Worm (Caenorhabditis elegans) whole organism, L1 larva: ENCODE measurements around the gene C44B7.7.

Experiments used
- C16A3.4 ChIP-seq: fragments of 150-350 bp; optimal IDR thresholded peaks from 2 replicates; lab custom pipeline; 2014; ENCODE audit warnings: missing biosample characterization, missing genetic modification characterization
- F16B12.6 ChIP-seq: fragments of 150-350 bp; optimal IDR thresholded peaks from 2 replicates; lab custom pipeline; 2014; ENCODE audit warnings: missing biosample characterization, missing genetic modification characterization
- Y116A8C.19 ChIP-seq: sonication (generic microtip); optimal IDR thresholded peaks from 2 replicates; lab custom pipeline; 2016; ENCODE audit warnings: missing compliant biosample characterization, missing genetic modification characterization, borderline replicate concordance
- aha-1 ChIP-seq: fragments of 150-350 bp; optimal IDR thresholded peaks from 2 replicates; lab custom pipeline; 2014; ENCODE audit warnings: missing biosample characterization, missing genetic modification characterization
- aly-2 ChIP-seq: fragments of 150-350 bp; optimal IDR thresholded peaks from 2 replicates; lab custom pipeline; 2014; ENCODE audit warnings: missing biosample characterization, missing genetic modification characterization
- ama-1 ChIP-seq: fragments of 150-350 bp; optimal IDR thresholded peaks from 2 replicates; lab custom pipeline; 2014
- blmp-1 ChIP-seq: fragments of 150-350 bp; optimal IDR thresholded peaks from 2 replicates; lab custom pipeline; 2014; ENCODE audit warnings: missing biosample characterization, missing genetic modification characterization
- ceh-8 ChIP-seq: fragments of 200-800 bp; sonication (Bioruptor generic); optimal IDR thresholded peaks from 2 replicates; lab custom pipeline; 2018; ENCODE audit warnings: mild to moderate bottlenecking, missing genetic modification characterization, moderate library complexity, missing compliant biosample characterization
- efl-1 ChIP-seq, 4 experiments: fragments of 150-350 bp; optimal IDR thresholded peaks in 3 of 4; peaks in 1 of 4; 1 replicate in 1 of 4; 2 replicates in 3 of 4; lab custom pipeline; 2014; ENCODE audit warnings: missing biosample characterization in 2 of 4, missing genetic modification characterization in 2 of 4, missing genetic modification reagents in 2 of 4
- efl-3 ChIP-seq: fragments of 200-800 bp; sonication (Bioruptor generic); optimal IDR thresholded peaks from 2 replicates; lab custom pipeline; 2018; ENCODE audit warnings: mild to moderate bottlenecking, missing genetic modification characterization, missing compliant biosample characterization
- egl-13 ChIP-seq: sonication (generic microtip); optimal IDR thresholded peaks from 2 replicates; lab custom pipeline; 2016; ENCODE audit warnings: missing genotype, missing genetic modification reagents, missing genetic modification characterization, missing compliant biosample characterization
- egl-27 ChIP-seq, 2 experiments: fragments of 150-350 bp in 1 of 2; sonication (generic microtip); optimal IDR thresholded peaks; 3 replicates each; lab custom pipeline; 2017 to 2018; ENCODE audit warnings: missing biosample characterization in 2 of 2, missing genetic modification characterization in 2 of 2, missing genetic modification reagents in 2 of 2
- elt-2 ChIP-seq: sonication (generic microtip); optimal IDR thresholded peaks from 2 replicates; lab custom pipeline; 2016; ENCODE audit warnings: missing genetic modification characterization, mild to moderate bottlenecking, inconsistent platforms, missing compliant biosample characterization, missing genetic modification reagents
- elt-3 ChIP-seq, 6 experiments: fragments of 150-350 bp in 1 of 6; sonication (generic microtip); optimal IDR thresholded peaks; 2 replicates each; lab custom pipeline; 2017 to 2018; ENCODE audit warnings: missing biosample characterization in 6 of 6, missing genetic modification characterization in 6 of 6, inconsistent platforms in 1 of 6
- fkh-8 ChIP-seq: sonication (generic microtip); optimal IDR thresholded peaks from 2 replicates; lab custom pipeline; 2016; ENCODE audit warnings: mild to moderate bottlenecking, missing genetic modification characterization, missing compliant biosample characterization
- hlh-17 ChIP-seq: fragments of 200-800 bp; sonication (Bioruptor generic); optimal IDR thresholded peaks from 2 replicates; lab custom pipeline; 2018; ENCODE audit warnings: missing genetic modification characterization, mild to moderate bottlenecking, missing compliant biosample characterization, moderate library complexity, borderline replicate concordance
- irx-1 ChIP-seq: sonication (generic microtip); optimal IDR thresholded peaks from 2 replicates; lab custom pipeline; 2016; ENCODE audit warnings: missing genetic modification characterization, missing compliant biosample characterization
- lin-14 ChIP-seq: fragments of 200-800 bp; sonication (Bioruptor generic); optimal IDR thresholded peaks from 2 replicates; lab custom pipeline; 2018; ENCODE audit warnings: mild to moderate bottlenecking, missing genetic modification characterization, moderate library complexity, missing compliant biosample characterization
- lin-15B ChIP-seq: fragments of 150-350 bp; sonication (generic microtip); optimal IDR thresholded peaks from 3 replicates; lab custom pipeline; 2014; ENCODE audit warnings: missing biosample characterization, missing genetic modification characterization
- lin-35 ChIP-seq, 2 experiments: fragments of 150-350 bp; optimal IDR thresholded peaks; 2 replicates each; lab custom pipeline; 2014; ENCODE audit warnings: missing biosample characterization in 2 of 2, missing genetic modification characterization in 2 of 2, missing genetic modification reagents in 2 of 2
- lsy-2 ChIP-seq, 2 experiments: fragments of 150-350 bp; optimal IDR thresholded peaks; 2 replicates each; lab custom pipeline; 2014; ENCODE audit warnings: missing biosample characterization in 2 of 2, missing genetic modification characterization in 2 of 2
- mab-9 ChIP-seq: fragments of 200-800 bp; sonication (Bioruptor generic); IDR thresholded peaks from 2 replicates; pipeline ENCODE4 v1.3.6; 2022; ENCODE audit warnings: missing genetic modification reagents, missing genetic modification characterization, missing compliant biosample characterization
- mdl-1 ChIP-seq, 2 experiments: fragments of 150-350 bp; optimal IDR thresholded peaks; 2 replicates each; lab custom pipeline; 2014 to 2017; ENCODE audit warnings: missing biosample characterization in 2 of 2, missing genetic modification characterization in 2 of 2, inconsistent platforms in 1 of 2
- mep-1 ChIP-seq: fragments of 150-350 bp; optimal IDR thresholded peaks from 2 replicates; lab custom pipeline; 2014; ENCODE audit warnings: missing biosample characterization, missing genetic modification characterization
- nhr-20 ChIP-seq: sonication (generic microtip); optimal IDR thresholded peaks from 2 replicates; lab custom pipeline; 2016; ENCODE audit warnings: mild to moderate bottlenecking, missing genetic modification characterization, missing compliant biosample characterization
- nhr-71 ChIP-seq: sonication (generic microtip); optimal IDR thresholded peaks from 2 replicates; lab custom pipeline; 2016; ENCODE audit warnings: mild to moderate bottlenecking, missing genetic modification characterization, moderate library complexity, missing compliant biosample characterization
- nhr-77 ChIP-seq: fragments of 150-350 bp; optimal IDR thresholded peaks from 2 replicates; lab custom pipeline; 2014; ENCODE audit warnings: missing biosample characterization, missing genetic modification characterization
- nhr-85 ChIP-seq: sonication (generic microtip); peaks from one replicate; lab custom pipeline; 2016; ENCODE audit warnings: missing genetic modification characterization, inconsistent platforms, missing compliant biosample characterization
- pag-3 ChIP-seq: sonication (generic microtip); optimal IDR thresholded peaks from 2 replicates; lab custom pipeline; 2017; ENCODE audit warnings: missing genetic modification characterization, mild to moderate bottlenecking, missing compliant biosample characterization, antibody characterized with exemption, borderline replicate concordance; ENCODE audit not compliant: insufficient read depth
- pax-3 ChIP-seq: fragments of 200-800 bp; sonication (Bioruptor generic); optimal IDR thresholded peaks from 2 replicates; lab custom pipeline; 2018; ENCODE audit warnings: mild to moderate bottlenecking, missing genetic modification characterization, moderate library complexity, missing compliant biosample characterization
- snpc-4 ChIP-seq: fragments of 150-350 bp; optimal IDR thresholded peaks from 2 replicates; lab custom pipeline; 2014; ENCODE audit warnings: missing biosample characterization, missing genetic modification characterization
- swsn-7 ChIP-seq: sonication (generic microtip); optimal IDR thresholded peaks from 2 replicates; lab custom pipeline; 2016; ENCODE audit warnings: missing genetic modification characterization, missing compliant biosample characterization
- tbx-2 ChIP-seq: sonication (generic microtip); optimal IDR thresholded peaks from 2 replicates; lab custom pipeline; 2016; ENCODE audit warnings: missing genetic modification characterization, missing compliant biosample characterization
- unc-130 ChIP-seq: fragments of 150-350 bp; optimal IDR thresholded peaks from 2 replicates; lab custom pipeline; 2017; ENCODE audit warnings: missing biosample characterization, missing genetic modification characterization, inconsistent platforms
- unc-30 ChIP-seq: sonication (generic microtip); optimal IDR thresholded peaks from 2 replicates; lab custom pipeline; 2017; ENCODE audit warnings: missing biosample characterization, missing genetic modification characterization
- unc-86 ChIP-seq: sonication (generic microtip); optimal IDR thresholded peaks from 2 replicates; lab custom pipeline; 2016; ENCODE audit warnings: missing genetic modification characterization, missing compliant biosample characterization
- vab-15 ChIP-seq: sonication (generic microtip); optimal IDR thresholded peaks from 2 replicates; lab custom pipeline; 2017; ENCODE audit warnings: missing genotype, mild to moderate bottlenecking, missing genetic modification characterization, missing compliant biosample characterization
- ztf-11 ChIP-seq, 2 experiments: sonication (generic microtip); optimal IDR thresholded peaks; 2 replicates each; lab custom pipeline; 2016 to 2017; ENCODE audit warnings: missing genetic modification characterization in 2 of 2, missing biosample characterization in 1 of 2, missing compliant biosample characterization in 1 of 2

C44B7.7 gene

ce11 chrII:6838977-6839376 is 41.0 kb downstream of the C44B7.7 start (continued):
- TF ChIP-seq nhr-77 (tag; lab: Kevin White, UChicago) (peak; percentile 1), fkh-8 (tag; lab: Kevin White, UChicago) (no peak), tbx-2 (tag; lab: Kevin White, UChicago) (peak; percentile 46), nhr-85 (tag; lab: Kevin White, UChicago) (peak; percentile 93), ama-1 (lab: Kevin White, UChicago) (no peak), unc-86 (tag; lab: Kevin White, UChicago) (peak; percentile 15), nhr-20 (peak; percentile 87), nhr-71 (peak; percentile 79), blmp-1 (tag; lab: Kevin White, UChicago) (peak; percentile 49)

- TF ChIP-seq blmp-1 (tag; lab: Kevin White, UChicago) (peak; percentile 67), mep-1 (tag; lab: Kevin White, UChicago) (peak; percentile 0), lin-14 (GFP tag; lab: Kevin White, UChicago) (peak; percentile 87), Y116A8C.19 (tag; lab: Kevin White, UChicago) (no peak), fkh-8 (tag; lab: Kevin White, UChicago) (peak; percentile 41), unc-30 (no peak), elt-3 (tag; optimal IDR thresholded peaks at IDR 0.05; lab: Kevin White, UChicago) (no peak), aly-2 (tag; lab: Kevin White, UChicago) (no peak), ceh-8 (GFP tag; lab: Kevin White, UChicago) (peak; percentile 58), mab-9 (peak; percentile 55; the same call in 1 of the 2 replicates), mdl-1 (tag; optimal IDR thresholded peaks at IDR 0.05; lab: Kevin White, UChicago) (peak in 1 of 2 experiments; percentile 8), tbx-2 (tag; lab: Kevin White, UChicago) (peak; percentile 47), unc-130 (tag; lab: Kevin White, UChicago) (no peak), vab-15 (tag; lab: Kevin White, UChicago) (peak; percentile 41), efl-1 (optimal IDR thresholded peaks at IDR 0.05; lab: Kevin White, UChicago) (no peak), efl-1 (GFP tag; optimal IDR thresholded peaks at IDR 0.05 in 1 of 2; lab: Kevin White, UChicago) (peak in 1 of 2 experiments; percentile 87), nhr-71 (peak; percentile 15), egl-27 (tag; optimal IDR thresholded peaks at IDR 0.05; lab: Kevin White, UChicago) (peak; percentile 72 to 84), F16B12.6 (tag; lab: Kevin White, UChicago) (no peak)
Measured at ce11 chrII:6838270-6838878, 41.6 kb downstream of the C44B7.7 start.

ce11 chrII:6836762-6837566 is 43.0 kb downstream of the C44B7.7 start:
- peak; percentile 8 for TF ChIP-seq nhr-20
- peak; percentile 62 for TF ChIP-seq elt-2 (tag; lab: Kevin White, UChicago)
- TF ChIP-seq ceh-8 (GFP tag; lab: Kevin White, UChicago): no peak
- TF ChIP-seq egl-27 (tag; optimal IDR thresholded peaks at IDR 0.05; lab: Kevin White, UChicago): peak; percentile 37 to 92
- TF ChIP-seq elt-3 (tag; optimal IDR thresholded peaks at IDR 0.05; lab: Kevin White, UChicago): peak in 2 of 6 experiments; percentile 4 to 65
- TF ChIP-seq lsy-2 (tag; optimal IDR thresholded peaks at IDR 0.05; lab: Kevin White, UChicago): peak in 1 of 2 experiments; percentile 14
- peak; percentile 79 for TF ChIP-seq nhr-85 (tag; lab: Kevin White, UChicago)
- peak; percentile 31 for TF ChIP-seq lin-14 (GFP tag; lab: Kevin White, UChicago)
- TF ChIP-seq lin-35 (GFP tag; optimal IDR thresholded peaks at IDR 0.05; lab: Kevin White, UChicago): peak in 1 of 2 experiments; percentile 27
- TF ChIP-seq snpc-4: no peak
- TF ChIP-seq blmp-1 (tag; lab: Kevin White, UChicago): peak; percentile 89
- no peak for TF ChIP-seq mep-1 (tag; lab: Kevin White, UChicago)

ce11 chrII:6835972-6836595 is 43.9 kb downstream of the C44B7.7 start:
- TF ChIP-seq ama-1 (lab: Kevin White, UChicago) (no peak), swsn-7 (no peak), egl-27 (tag; optimal IDR thresholded peaks at IDR 0.05; lab: Kevin White, UChicago) (peak in 1 of 2 experiments; percentile 11), egl-13 (tag; lab: Kevin White, UChicago) (no peak), efl-1 (optimal IDR thresholded peaks at IDR 0.05; lab: Kevin White, UChicago) (no peak), efl-1 (GFP tag; optimal IDR thresholded peaks at IDR 0.05 in 1 of 2; lab: Kevin White, UChicago) (peak in 1 of 2 experiments; percentile 70), aha-1 (tag; lab: Kevin White, UChicago) (no peak), hlh-17 (GFP tag; lab: Kevin White, UChicago) (no peak), ztf-11 (tag; optimal IDR thresholded peaks at IDR 0.05; lab: Kevin White, UChicago) (no peak), unc-86 (tag; lab: Kevin White, UChicago) (no peak), efl-3 (GFP tag; lab: Kevin White, UChicago) (no peak), C16A3.4 (tag; lab: Kevin White, UChicago) (no peak), F16B12.6 (tag; lab: Kevin White, UChicago) (no peak), pag-3 (tag; lab: Kevin White, UChicago) (peak; percentile 4), blmp-1 (tag; lab: Kevin White, UChicago) (peak; percentile 3), lin-14 (GFP tag; lab: Kevin White, UChicago) (peak; percentile 45), irx-1 (peak; percentile 18), lin-15B (tag; lab: Kevin White, UChicago) (no peak), aly-2 (tag; lab: Kevin White, UChicago) (no peak), mep-1 (tag; lab: Kevin White, UChicago) (peak; percentile 32), pax-3 (tag; lab: Kevin White, UChicago) (no peak)
